Fruit fly (Drosophila melanogaster) whole organism, embryonic: ENCODE results near the gene CG31999.
A peak's percentile ranks its signal among the peaks of the same experiment; 100 is the strongest.

ENCODE experiments used
- Abd-B ChIP-seq: fragments of 200-800 bp; sonication (Bioruptor generic); optimal IDR thresholded peaks from 2 replicates; lab custom pipeline; 2018; ENCODE audit warnings: missing biosample characterization, mild to moderate bottlenecking, missing genetic modification characterization, moderate library complexity
- B-H2 ChIP-seq: fragments of 200-800 bp; sonication (Bioruptor generic); optimal IDR thresholded peaks from 2 replicates; lab custom pipeline; 2018; ENCODE audit warnings: missing biosample characterization, mild to moderate bottlenecking, missing genetic modification characterization
- Bteb2 ChIP-seq: fragments of 200-800 bp; sonication (Bioruptor generic); optimal IDR thresholded peaks from 2 replicates; lab custom pipeline; 2016; ENCODE audit warnings: missing biosample characterization, missing genetic modification characterization
- CG11695 ChIP-seq: fragments of 200-800 bp; sonication (Bioruptor generic); IDR thresholded peaks from 3 replicates; pipeline ENCODE4 v1.3.6; 2022; ENCODE audit warnings: missing biosample characterization, missing genetic modification characterization
- CG12391 ChIP-seq: fragments of 200-800 bp; sonication (Bioruptor generic); optimal IDR thresholded peaks from 3 replicates; lab custom pipeline; 2018; ENCODE audit warnings: missing biosample characterization, mild to moderate bottlenecking, missing genetic modification characterization, moderate library complexity
- CG12744 ChIP-seq: fragments of 200-800 bp; sonication (Bioruptor generic); optimal IDR thresholded peaks from 2 replicates; lab custom pipeline; 2016; ENCODE audit warnings: missing biosample characterization, missing genetic modification characterization
- CG13894 ChIP-seq: fragments of 200-800 bp; sonication (Bioruptor generic); optimal IDR thresholded peaks from 3 replicates; lab custom pipeline; 2018; ENCODE audit warnings: missing biosample characterization, mild to moderate bottlenecking, missing genetic modification characterization, moderate library complexity
- CG15011 ChIP-seq: fragments of 200-800 bp; sonication (Bioruptor generic); optimal IDR thresholded peaks from 3 replicates; lab custom pipeline; 2018; ENCODE audit warnings: missing biosample characterization, mild to moderate bottlenecking, missing genetic modification characterization
- CG1602 ChIP-seq: fragments of 200-800 bp; sonication (Bioruptor generic); optimal IDR thresholded peaks from 3 replicates; lab custom pipeline; 2016; ENCODE audit warnings: missing biosample characterization, missing genetic modification characterization
- CG17568 ChIP-seq: fragments of 200-800 bp; sonication (Bioruptor generic); optimal IDR thresholded peaks from 2 replicates; lab custom pipeline; 2018; ENCODE audit warnings: missing biosample characterization, mild to moderate bottlenecking, missing genetic modification characterization, moderate library complexity
- CG18476 ChIP-seq: fragments of 200-800 bp; sonication (Bioruptor generic); optimal IDR thresholded peaks from 2 replicates; lab custom pipeline; 2016; ENCODE audit warnings: missing biosample characterization, mild to moderate bottlenecking, missing genetic modification characterization
- CG18619 ChIP-seq: fragments of 200-800 bp; sonication (Bioruptor generic); optimal IDR thresholded peaks from 3 replicates; lab custom pipeline; 2017; ENCODE audit warnings: missing biosample characterization, mild to moderate bottlenecking, missing genetic modification characterization
- CG2889 ChIP-seq: fragments of 200-800 bp; sonication (Bioruptor generic); IDR thresholded peaks from 3 replicates; pipeline ENCODE4 v1.3.6; 2022; ENCODE audit warnings: missing biosample characterization, missing genetic modification characterization
- CG3065 ChIP-seq: fragments of 200-800 bp; sonication (Bioruptor generic); optimal IDR thresholded peaks from 2 replicates; lab custom pipeline; 2016; ENCODE audit warnings: missing biosample characterization, missing genetic modification characterization
- CG4617 ChIP-seq: fragments of 200-800 bp; sonication (Bioruptor generic); optimal IDR thresholded peaks from 3 replicates; lab custom pipeline; 2016; ENCODE audit warnings: missing biosample characterization, missing genetic modification characterization, borderline replicate concordance
- CG6175 ChIP-seq: fragments of 200-800 bp; sonication (Bioruptor generic); IDR thresholded peaks from 3 replicates; pipeline ENCODE4 v1.3.6; 2022; ENCODE audit warnings: missing biosample characterization, missing genetic modification characterization
- CG6254 ChIP-seq: fragments of 200-800 bp; sonication (Bioruptor generic); optimal IDR thresholded peaks from 3 replicates; lab custom pipeline; 2017; ENCODE audit warnings: mild to moderate bottlenecking, missing biosample characterization, missing genetic modification reagents, missing genetic modification characterization
- CG6813 ChIP-seq: fragments of 200-800 bp; sonication (Bioruptor generic); optimal IDR thresholded peaks from 2 replicates; lab custom pipeline; 2017; ENCODE audit warnings: missing biosample characterization, missing genetic modification characterization, mild to moderate bottlenecking, moderate library complexity, missing genetic modification reagents
- CG7786 ChIP-seq: fragments of 200-800 bp; sonication (Bioruptor generic); optimal IDR thresholded peaks from 2 replicates; lab custom pipeline; 2016; ENCODE audit warnings: missing biosample characterization, missing genetic modification characterization
- CG8290 ChIP-seq, 3 experiments: fragments of 200-800 bp; sonication (Bioruptor generic); optimal IDR thresholded peaks; 2 replicates each; lab custom pipeline; 2016 to 2019; ENCODE audit warnings: missing biosample characterization in 3 of 3, missing genetic modification characterization in 3 of 3, mild to moderate bottlenecking in 2 of 3, moderate library complexity in 1 of 3
- CG8359 ChIP-seq: fragments of 200-800 bp; sonication (Bioruptor generic); optimal IDR thresholded peaks from 2 replicates; lab custom pipeline; 2017; ENCODE audit warnings: missing biosample characterization, mild to moderate bottlenecking, missing genetic modification characterization, borderline replicate concordance
- CG8388 ChIP-seq: fragments of 200-800 bp; sonication (Bioruptor generic); optimal IDR thresholded peaks from 2 replicates; lab custom pipeline; 2019; ENCODE audit warnings: missing biosample characterization, mild to moderate bottlenecking, missing genetic modification characterization, moderate library complexity
- CG9797 ChIP-seq: fragments of 200-800 bp; sonication (Bioruptor generic); optimal IDR thresholded peaks from 3 replicates; lab custom pipeline; 2018; ENCODE audit warnings: missing biosample characterization, mild to moderate bottlenecking, missing genetic modification characterization
- CG9876 ChIP-seq: fragments of 200-800 bp; sonication (Bioruptor generic); optimal IDR thresholded peaks from 2 replicates; lab custom pipeline; 2016; ENCODE audit warnings: missing biosample characterization, missing genetic modification characterization
- CG9932 ChIP-seq: fragments of 200-800 bp; sonication (Bioruptor generic); IDR thresholded peaks from 2 replicates; pipeline ENCODE4 v1.3.6; 2022; ENCODE audit warnings: missing biosample characterization, missing genetic modification characterization
- CoRest ChIP-seq: fragments of 200-800 bp; sonication (Bioruptor generic); optimal IDR thresholded peaks from 3 replicates; lab custom pipeline; 2018; ENCODE audit warnings: missing biosample characterization, mild to moderate bottlenecking, missing genetic modification characterization, moderate library complexity
- D ChIP-seq, 2 experiments: fragments of 200-800 bp in 1 of 2; fragments of >200 bp in 1 of 2; sonication (Bioruptor generic) in 1 of 2; optimal IDR thresholded peaks; 2 replicates in 1 of 2; 3 replicates in 1 of 2; lab custom pipeline; 2017; ENCODE audit warnings: mild to moderate bottlenecking in 1 of 2, missing biosample characterization in 1 of 2, missing genetic modification characterization in 1 of 2, missing genetic modification reagents in 1 of 2
- Doc3 ChIP-seq: fragments of 200-800 bp; sonication (Bioruptor generic); IDR thresholded peaks from 3 replicates; pipeline ENCODE4 v1.3.6; 2022; ENCODE audit warnings: missing biosample characterization, missing genetic modification characterization; ENCODE audit not compliant: partially characterized antibody
- E2f2 ChIP-seq: fragments of 200-800 bp; sonication (Bioruptor generic); IDR thresholded peaks from 2 replicates; pipeline ENCODE4 v1.3.6; 2022; ENCODE audit warnings: missing biosample characterization, missing genetic modification characterization
- HLH4C ChIP-seq: fragments of 200-800 bp; sonication (Bioruptor generic); IDR thresholded peaks from 3 replicates; pipeline ENCODE4 v1.3.6; 2022; ENCODE audit warnings: missing biosample characterization, missing genetic modification characterization; ENCODE audit not compliant: partially characterized antibody
- HLHmδ ChIP-seq: fragments of 200-800 bp; sonication (Bioruptor generic); optimal IDR thresholded peaks from 2 replicates; lab custom pipeline; 2018; ENCODE audit warnings: missing biosample characterization, mild to moderate bottlenecking, missing genetic modification characterization, moderate library complexity
- Myb ChIP-seq: fragments of 200-800 bp; sonication (Bioruptor generic); optimal IDR thresholded peaks from 2 replicates; lab custom pipeline; 2016; ENCODE audit warnings: missing biosample characterization, missing genetic modification characterization
- Sox100B ChIP-seq: fragments of 200-800 bp; sonication (Bioruptor generic); optimal IDR thresholded peaks from 3 replicates; lab custom pipeline; 2018; ENCODE audit warnings: missing biosample characterization, mild to moderate bottlenecking, missing genetic modification characterization
- abd-A ChIP-seq: fragments of 200-800 bp; sonication (Bioruptor generic); optimal IDR thresholded peaks from 3 replicates; lab custom pipeline; 2019; ENCODE audit warnings: missing biosample characterization, mild to moderate bottlenecking, missing genetic modification characterization, moderate library complexity
- ash1 ChIP-seq: fragments of 200-800 bp; sonication (Bioruptor generic); optimal IDR thresholded peaks from 2 replicates; lab custom pipeline; 2018; ENCODE audit warnings: missing biosample characterization, mild to moderate bottlenecking, missing genetic modification characterization
- cas ChIP-seq: fragments of 200-800 bp; sonication (Bioruptor generic); IDR thresholded peaks from 2 replicates; pipeline ENCODE4 v1.3.6; 2022; ENCODE audit warnings: missing biosample characterization, missing genetic modification characterization
- cato ChIP-seq: fragments of 200-800 bp; sonication (Bioruptor generic); optimal IDR thresholded peaks from 2 replicates; lab custom pipeline; 2016; ENCODE audit warnings: missing biosample characterization, missing genetic modification characterization, borderline replicate concordance
- ci ChIP-seq: fragments of 200-800 bp; sonication (Bioruptor generic); IDR thresholded peaks from 3 replicates; pipeline ENCODE4 v1.3.6; 2022; ENCODE audit warnings: missing biosample characterization, missing genetic modification characterization
- en ChIP-seq: fragments of 200-800 bp; sonication (Bioruptor generic); optimal IDR thresholded peaks from 2 replicates; lab custom pipeline; 2016; ENCODE audit warnings: missing biosample characterization, missing genetic modification characterization
- gem ChIP-seq: fragments of 200-800 bp; sonication (Bioruptor generic); optimal IDR thresholded peaks from 2 replicates; lab custom pipeline; 2019; ENCODE audit warnings: missing biosample characterization, mild to moderate bottlenecking, missing genetic modification characterization, moderate library complexity
- hbn ChIP-seq: fragments of 200-800 bp; sonication (Bioruptor generic); IDR thresholded peaks from 2 replicates; pipeline ENCODE4 v1.3.6; 2022; ENCODE audit warnings: missing biosample characterization, missing genetic modification characterization; ENCODE audit not compliant: partially characterized antibody
- klu ChIP-seq: fragments of 200-800 bp; sonication (Bioruptor generic); IDR thresholded peaks from 2 replicates; pipeline ENCODE4 v1.3.6; 2022; ENCODE audit warnings: missing biosample characterization, missing genetic modification characterization
- lmd ChIP-seq: fragments of 200-800 bp; sonication (Bioruptor generic); IDR thresholded peaks from 2 replicates; pipeline ENCODE4 v1.3.6; 2022; ENCODE audit warnings: missing biosample characterization, missing genetic modification characterization
- oc ChIP-seq: fragments of 200-800 bp; sonication (Bioruptor generic); optimal IDR thresholded peaks from 2 replicates; lab custom pipeline; 2018; ENCODE audit warnings: missing biosample characterization, mild to moderate bottlenecking, missing genetic modification characterization, moderate library complexity
- prd ChIP-seq, 3 experiments: fragments of >200 bp in 2 of 3; fragments of 200-800 bp in 1 of 3; sonication (Bioruptor generic) in 1 of 3; optimal IDR thresholded peaks in 2 of 3; IDR thresholded peaks in 1 of 3; 2 replicates in 2 of 3; 3 replicates in 1 of 3; pipeline versions ENCODE4 v1.3.6 to Lab custom; 2017 to 2022; ENCODE audit warnings: missing biosample characterization in 1 of 3, missing genetic modification characterization in 1 of 3
- repo ChIP-seq: fragments of 200-800 bp; sonication (Bioruptor generic); optimal IDR thresholded peaks from 2 replicates; lab custom pipeline; 2016; ENCODE audit warnings: missing biosample characterization, missing genetic modification characterization
- so ChIP-seq: fragments of 200-800 bp; sonication (Bioruptor generic); IDR thresholded peaks from 3 replicates; pipeline ENCODE4 v1.3.6; 2022; ENCODE audit warnings: missing biosample characterization, missing genetic modification characterization
- vfl ChIP-seq: fragments of 200-800 bp; sonication (Bioruptor generic); optimal IDR thresholded peaks from 2 replicates; lab custom pipeline; 2016; ENCODE audit warnings: missing biosample characterization, missing genetic modification characterization
- yki ChIP-seq: fragments of >200 bp; optimal IDR thresholded peaks from 3 replicates; lab custom pipeline; 2018

Gene CG31999

DNA sequence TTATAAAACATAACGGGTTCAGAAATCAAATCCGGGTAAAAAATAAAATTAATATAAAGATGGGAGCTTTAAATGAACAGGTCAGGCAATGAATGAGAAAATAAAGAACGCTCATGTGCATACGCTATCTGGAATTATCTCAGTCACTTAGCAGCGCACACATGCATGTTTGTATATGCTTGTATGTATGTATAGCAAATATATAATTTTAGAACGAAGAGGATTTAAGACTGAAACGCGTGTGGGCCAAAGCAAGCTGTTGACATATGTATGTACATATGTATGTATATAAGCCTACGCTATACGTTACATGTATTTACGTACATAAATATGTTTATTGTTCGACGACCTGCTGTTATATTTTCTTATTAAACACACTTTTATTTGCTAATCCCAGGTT lies 1.7 kb downstream of the CG31999 start (continued):
- TF ChIP-seq B-H2 (GFP tag; lab: Kevin White, UChicago) = peak; percentile 5
- no peak for TF ChIP-seq CG9797
- no peak for TF ChIP-seq CG1602
- TF ChIP-seq CoRest (tag; lab: Kevin White, UChicago) = no peak
- peak; percentile 43 for TF ChIP-seq CG8290 (GFP tag; optimal IDR thresholded peaks at IDR 0.05; lab: Kevin White, UChicago)
- TF ChIP-seq CG8290 (tag; optimal IDR thresholded peaks at IDR 0.05; lab: Kevin White, UChicago) = peak; percentile 47 to 51
- TF ChIP-seq CG12744 (GFP tag; lab: Kevin White, UChicago) = peak; percentile 28
- TF ChIP-seq Abd-B (GFP tag; lab: Kevin White, UChicago) = no peak
- no peak for TF ChIP-seq CG4617 (GFP tag; lab: Kevin White, UChicago)
- no peak for TF ChIP-seq HLH4C (GFP tag; lab: Robert Waterston, UW)
- TF ChIP-seq Bteb2 (GFP tag; lab: Kevin White, UChicago) = peak; percentile 16
- no peak for TF ChIP-seq D (optimal IDR thresholded peaks at IDR 0.05; lab: Kevin White, UChicago)
- peak; percentile 22 for TF ChIP-seq D (GFP tag; optimal IDR thresholded peaks at IDR 0.05; lab: Kevin White, UChicago)
- no peak for TF ChIP-seq CG2889 (GFP tag; lab: Robert Waterston, UW)
- no peak for TF ChIP-seq cas (GFP tag; lab: Robert Waterston, UW)
- no peak for TF ChIP-seq Myb (GFP tag; lab: Kevin White, UChicago)
- TF ChIP-seq CG8388 (GFP tag; lab: Kevin White, UChicago) = no peak
- TF ChIP-seq CG8359 (GFP tag; lab: Kevin White, UChicago) = peak; percentile 29
- peak; percentile 24 for TF ChIP-seq CG18619 (GFP tag; lab: Kevin White, UChicago)
- TF ChIP-seq vfl = no peak
- no peak for TF ChIP-seq lmd (GFP tag; lab: Robert Waterston, UW)
- TF ChIP-seq repo (GFP tag; lab: Kevin White, UChicago) = no peak
- TF ChIP-seq en (GFP tag; lab: Kevin White, UChicago) = no peak
- TF ChIP-seq so (GFP tag; lab: Robert Waterston, UW) = no peak
- TF ChIP-seq oc = no peak
- TF ChIP-seq hbn = no peak
- TF ChIP-seq CG6254 (GFP tag; lab: Kevin White, UChicago) = peak; percentile 1
- no peak for TF ChIP-seq Doc3
- TF ChIP-seq E2f2 (GFP tag; lab: Robert Waterston, UW) = no peak
- TF ChIP-seq gem = peak; percentile 31
- TF ChIP-seq CG18476 = no peak
- TF ChIP-seq HLHmδ (GFP tag; lab: Kevin White, UChicago) = no peak
- peak; percentile 26 for TF ChIP-seq CG13894
- TF ChIP-seq CG11695 (GFP tag; lab: Robert Waterston, UW) = 0 out of 3 replicates have a peak, but pooled peaks have one; percentile 39
- no peak for TF ChIP-seq ci (GFP tag; lab: Robert Waterston, UW)
- no peak for TF ChIP-seq cato (GFP tag; lab: Kevin White, UChicago)
- TF ChIP-seq ash1 (GFP tag; lab: Kevin White, UChicago) = no peak
- no peak for TF ChIP-seq CG6175
- no peak for TF ChIP-seq CG12391 (tag; lab: Kevin White, UChicago)
- TF ChIP-seq CG9876 (GFP tag; lab: Kevin White, UChicago) = no peak
- TF ChIP-seq Sox100B (GFP tag; lab: Kevin White, UChicago) = peak; percentile 49
- peak; percentile 77 for TF ChIP-seq CG17568 (GFP tag; lab: Kevin White, UChicago)
- peak; percentile 34 for TF ChIP-seq CG15011
- TF ChIP-seq CG3065 (GFP tag; lab: Kevin White, UChicago) = no peak
- TF ChIP-seq klu (GFP tag; lab: Robert Waterston, UW) = no peak
- TF ChIP-seq yki (lab: Kevin White, UChicago) = no peak
- TF ChIP-seq abd-A (tag; lab: Kevin White, UChicago) = no peak
- TF ChIP-seq CG6813 (GFP tag; lab: Kevin White, UChicago) = peak; percentile 68
- no peak for TF ChIP-seq CG9932
- TF ChIP-seq prd (optimal IDR thresholded peaks at IDR 0.05; lab: Kevin White, UChicago) = no peak
- no peak for TF ChIP-seq prd (GFP tag; IDR thresholded peaks at IDR 0.05; lab: Robert Waterston, UW)
- TF ChIP-seq CG7786 (GFP tag; lab: Kevin White, UChicago) = no peak
